Fruit fly (Drosophila melanogaster) whole organism, embryonic: ENCODE measurements around the gene CG7182.

Experiments used
- Abd-B ChIP-seq: fragments of 200-800 bp; sonication (Bioruptor generic); optimal IDR thresholded peaks from 2 replicates; lab custom pipeline; 2018; ENCODE audit warnings: missing biosample characterization, mild to moderate bottlenecking, missing genetic modification characterization, moderate library complexity
- CG12769 ChIP-seq: fragments of 200-800 bp; sonication (Bioruptor generic); optimal IDR thresholded peaks from 2 replicates; lab custom pipeline; 2019; ENCODE audit warnings: missing biosample characterization, mild to moderate bottlenecking, missing genetic modification characterization, moderate library complexity
- CG14014 ChIP-seq: fragments of 200-800 bp; sonication (Bioruptor generic); IDR thresholded peaks from 2 replicates; pipeline ENCODE4 v1.3.6; 2022; ENCODE audit warnings: missing biosample characterization, missing genetic modification characterization
- CG15696 ChIP-seq: fragments of 200-800 bp; sonication (Bioruptor generic); optimal IDR thresholded peaks from 2 replicates; lab custom pipeline; 2019; ENCODE audit warnings: missing biosample characterization, mild to moderate bottlenecking, missing genetic modification characterization, moderate library complexity
- CG1602 ChIP-seq: fragments of 200-800 bp; sonication (Bioruptor generic); optimal IDR thresholded peaks from 3 replicates; lab custom pipeline; 2016; ENCODE audit warnings: missing biosample characterization, missing genetic modification characterization
- CG16815 ChIP-seq: fragments of 200-800 bp; sonication (Bioruptor generic); optimal IDR thresholded peaks from 3 replicates; lab custom pipeline; 2017; ENCODE audit warnings: missing biosample characterization, mild to moderate bottlenecking, missing genetic modification characterization
- CG17829 ChIP-seq: fragments of 200-800 bp; optimal IDR thresholded peaks from 2 replicates; lab custom pipeline; 2019; ENCODE audit warnings: missing biosample characterization, mild to moderate bottlenecking, missing genetic modification characterization, moderate library complexity
- CG1832 ChIP-seq: fragments of 200-800 bp; sonication (Bioruptor generic); optimal IDR thresholded peaks from 2 replicates; lab custom pipeline; 2017; ENCODE audit warnings: missing biosample characterization, mild to moderate bottlenecking, missing genetic modification characterization, inconsistent platforms
- CG18476 ChIP-seq: fragments of 200-800 bp; sonication (Bioruptor generic); optimal IDR thresholded peaks from 2 replicates; lab custom pipeline; 2016; ENCODE audit warnings: missing biosample characterization, mild to moderate bottlenecking, missing genetic modification characterization
- CG2129 ChIP-seq: fragments of 200-800 bp; sonication (Bioruptor generic); IDR thresholded peaks from 2 replicates; pipeline ENCODE4 v1.3.6; 2022; ENCODE audit warnings: missing biosample characterization, missing genetic modification characterization; ENCODE audit not compliant: partially characterized antibody
- CG2202 ChIP-seq: fragments of 200-800 bp; sonication (Bioruptor generic); optimal IDR thresholded peaks from 2 replicates; lab custom pipeline; 2018; ENCODE audit warnings: missing biosample characterization, mild to moderate bottlenecking, missing genetic modification characterization
- CG32532 ChIP-seq: fragments of 200-800 bp; sonication (Bioruptor generic); IDR thresholded peaks from 2 replicates; pipeline ENCODE4 v1.3.6; 2022; ENCODE audit warnings: missing biosample characterization, missing genetic modification characterization
- CG32767 ChIP-seq: fragments of 200-800 bp; sonication (Bioruptor generic); IDR thresholded peaks from 2 replicates; pipeline ENCODE4 v1.3.6; 2022; ENCODE audit warnings: missing biosample characterization, missing genetic modification characterization
- CG34376 ChIP-seq: fragments of 200-800 bp; sonication (Bioruptor generic); optimal IDR thresholded peaks from 2 replicates; lab custom pipeline; 2018; ENCODE audit warnings: missing biosample characterization, mild to moderate bottlenecking, missing genetic modification characterization
- CG4617 ChIP-seq: fragments of 200-800 bp; sonication (Bioruptor generic); optimal IDR thresholded peaks from 3 replicates; lab custom pipeline; 2016; ENCODE audit warnings: missing biosample characterization, missing genetic modification characterization, borderline replicate concordance
- CG4854 ChIP-seq: fragments of 200-800 bp; sonication (Bioruptor generic); optimal IDR thresholded peaks from 2 replicates; lab custom pipeline; 2016; ENCODE audit warnings: missing biosample characterization, missing genetic modification characterization, inconsistent platforms
- CG7745 ChIP-seq: fragments of 200-800 bp; sonication (Bioruptor generic); optimal IDR thresholded peaks from 2 replicates; lab custom pipeline; 2018; ENCODE audit warnings: missing biosample characterization, mild to moderate bottlenecking, missing genetic modification characterization, moderate library complexity
- CHES-1-like ChIP-seq: fragments of 200-800 bp; sonication (Bioruptor generic); optimal IDR thresholded peaks from 2 replicates; lab custom pipeline; 2016; ENCODE audit warnings: missing biosample characterization, missing genetic modification characterization
- Dip3 ChIP-seq: fragments of 200-800 bp; sonication (Bioruptor generic); optimal IDR thresholded peaks from 3 replicates; lab custom pipeline; 2016; ENCODE audit warnings: missing biosample characterization, missing genetic modification characterization
- Ets97D ChIP-seq: fragments of 200-800 bp; sonication (Bioruptor generic); optimal IDR thresholded peaks from 3 replicates; lab custom pipeline; 2016; ENCODE audit warnings: missing biosample characterization, missing genetic modification characterization
- H15 ChIP-seq: fragments of 200-800 bp; sonication (Bioruptor generic); IDR thresholded peaks from 3 replicates; pipeline ENCODE4 v1.3.6; 2022; ENCODE audit warnings: missing biosample characterization, missing genetic modification characterization
- HHEX ChIP-seq: fragments of 200-800 bp; sonication (Bioruptor generic); optimal IDR thresholded peaks from 3 replicates; lab custom pipeline; 2017; ENCODE audit warnings: missing biosample characterization, mild to moderate bottlenecking, missing genetic modification characterization, missing genetic modification reagents
- HLHmδ ChIP-seq: fragments of 200-800 bp; sonication (Bioruptor generic); optimal IDR thresholded peaks from 2 replicates; lab custom pipeline; 2018; ENCODE audit warnings: missing biosample characterization, mild to moderate bottlenecking, missing genetic modification characterization, moderate library complexity
- Hr51 ChIP-seq, 2 experiments: fragments of 200-800 bp; sonication (Bioruptor generic); optimal IDR thresholded peaks; 2 replicates in 1 of 2; 3 replicates in 1 of 2; lab custom pipeline; 2016 to 2018; ENCODE audit warnings: missing biosample characterization in 2 of 2, missing genetic modification characterization in 2 of 2, mild to moderate bottlenecking in 1 of 2, moderate library complexity in 1 of 2
- Jarid2 ChIP-seq: fragments of 200-800 bp; sonication (Bioruptor generic); optimal IDR thresholded peaks from 3 replicates; lab custom pipeline; 2017; ENCODE audit warnings: mild to moderate bottlenecking, missing biosample characterization, missing genetic modification reagents, missing genetic modification characterization
- Ptx1 ChIP-seq: fragments of 200-800 bp; sonication (Bioruptor generic); IDR thresholded peaks from 2 replicates; pipeline ENCODE4 v1.3.6; 2022; ENCODE audit warnings: missing biosample characterization, missing genetic modification characterization
- Ravus ChIP-seq: fragments of 200-800 bp; sonication (Bioruptor generic); IDR thresholded peaks from 2 replicates; pipeline ENCODE4 v1.3.6; 2022; ENCODE audit warnings: missing biosample characterization, missing genetic modification characterization
- Rfx ChIP-seq: fragments of 200-800 bp; sonication (Bioruptor generic); IDR thresholded peaks from 2 replicates; pipeline ENCODE4 v1.3.6; 2022; ENCODE audit warnings: missing biosample characterization, missing genetic modification characterization
- Scr ChIP-seq: fragments of 200-800 bp; sonication (Bioruptor generic); IDR thresholded peaks from 2 replicates; pipeline ENCODE4 v1.3.6; 2022; ENCODE audit warnings: missing biosample characterization, missing genetic modification characterization; ENCODE audit not compliant: partially characterized antibody
- Side ChIP-seq: fragments of 200-800 bp; sonication (Bioruptor generic); optimal IDR thresholded peaks from 2 replicates; lab custom pipeline; 2016; ENCODE audit warnings: missing biosample characterization, missing genetic modification characterization
- Sox100B ChIP-seq: fragments of 200-800 bp; sonication (Bioruptor generic); optimal IDR thresholded peaks from 3 replicates; lab custom pipeline; 2018; ENCODE audit warnings: missing biosample characterization, mild to moderate bottlenecking, missing genetic modification characterization
- Ssrp ChIP-seq: fragments of 200-800 bp; sonication (Bioruptor generic); optimal IDR thresholded peaks from 2 replicates; lab custom pipeline; 2018; ENCODE audit warnings: missing biosample characterization, mild to moderate bottlenecking, missing genetic modification characterization, moderate library complexity
- ap ChIP-seq: fragments of 200-800 bp; sonication (Bioruptor generic); IDR thresholded peaks from 2 replicates; pipeline ENCODE4 v1.3.6; 2022; ENCODE audit warnings: missing biosample characterization, missing genetic modification characterization
- chif ChIP-seq, 2 experiments: fragments of 200-800 bp; sonication (Bioruptor generic); optimal IDR thresholded peaks; 3 replicates each; lab custom pipeline; 2016; ENCODE audit warnings: missing biosample characterization in 2 of 2, missing genetic modification characterization in 2 of 2
- cwo ChIP-seq: fragments of 200-800 bp; sonication (Bioruptor generic); optimal IDR thresholded peaks from 3 replicates; lab custom pipeline; 2017; ENCODE audit warnings: missing biosample characterization, missing genetic modification characterization, mild to moderate bottlenecking, moderate library complexity, missing genetic modification reagents
- dm ChIP-seq: fragments of 200-800 bp; sonication (Bioruptor generic); optimal IDR thresholded peaks from 3 replicates; lab custom pipeline; 2016; ENCODE audit warnings: missing biosample characterization, missing genetic modification characterization
- dmrt11E ChIP-seq: fragments of 200-800 bp; sonication (Bioruptor generic); optimal IDR thresholded peaks from 3 replicates; lab custom pipeline; 2018; ENCODE audit warnings: missing biosample characterization, mild to moderate bottlenecking, missing genetic modification characterization, moderate library complexity
- fd3F ChIP-seq: fragments of 200-800 bp; sonication (Bioruptor generic); optimal IDR thresholded peaks from 2 replicates; lab custom pipeline; 2018; ENCODE audit warnings: missing biosample characterization, mild to moderate bottlenecking, missing genetic modification characterization, moderate library complexity
- fd64A ChIP-seq: fragments of 200-800 bp; sonication (Bioruptor generic); optimal IDR thresholded peaks from 3 replicates; lab custom pipeline; 2018; ENCODE audit warnings: missing biosample characterization, mild to moderate bottlenecking, missing genetic modification characterization
- fd96Cb ChIP-seq: fragments of 200-800 bp; sonication (Bioruptor generic); optimal IDR thresholded peaks from 2 replicates; lab custom pipeline; 2018; ENCODE audit warnings: missing biosample characterization, mild to moderate bottlenecking, missing genetic modification characterization, moderate library complexity
- hth ChIP-seq: fragments of >200 bp; optimal IDR thresholded peaks from 2 replicates; lab custom pipeline; 2017; ENCODE audit warnings: inconsistent platforms
- ken ChIP-seq: fragments of 200-800 bp; sonication (Bioruptor generic); IDR thresholded peaks from 3 replicates; pipeline ENCODE4 v1.3.6; 2022; ENCODE audit warnings: missing biosample characterization, missing genetic modification characterization
- klu ChIP-seq: fragments of 200-800 bp; sonication (Bioruptor generic); IDR thresholded peaks from 2 replicates; pipeline ENCODE4 v1.3.6; 2022; ENCODE audit warnings: missing biosample characterization, missing genetic modification characterization
- luna ChIP-seq: fragments of 200-800 bp; sonication (Bioruptor generic); optimal IDR thresholded peaks from 2 replicates; lab custom pipeline; 2016; ENCODE audit warnings: missing biosample characterization, missing genetic modification characterization
- nerfin-2 ChIP-seq: fragments of 200-800 bp; sonication (Bioruptor generic); IDR thresholded peaks from 2 replicates; pipeline ENCODE4 v1.3.6; 2022; ENCODE audit warnings: missing biosample characterization, missing genetic modification characterization; ENCODE audit not compliant: partially characterized antibody
- oc ChIP-seq: fragments of 200-800 bp; sonication (Bioruptor generic); optimal IDR thresholded peaks from 2 replicates; lab custom pipeline; 2018; ENCODE audit warnings: missing biosample characterization, mild to moderate bottlenecking, missing genetic modification characterization, moderate library complexity
- peb ChIP-seq: fragments of 200-800 bp; sonication (Bioruptor generic); IDR thresholded peaks from 2 replicates; pipeline ENCODE4 v1.3.6; 2022; ENCODE audit warnings: missing biosample characterization, missing genetic modification characterization
- psq ChIP-seq: fragments of 200-800 bp; sonication (Bioruptor generic); optimal IDR thresholded peaks from 2 replicates; lab custom pipeline; 2017; ENCODE audit warnings: missing biosample characterization, missing genetic modification characterization
- seq ChIP-seq: fragments of 200-800 bp; sonication (Bioruptor generic); IDR thresholded peaks from 2 replicates; pipeline ENCODE4 v1.3.6; 2022; ENCODE audit warnings: missing biosample characterization, missing genetic modification characterization

The CG7182 gene

DNA sequence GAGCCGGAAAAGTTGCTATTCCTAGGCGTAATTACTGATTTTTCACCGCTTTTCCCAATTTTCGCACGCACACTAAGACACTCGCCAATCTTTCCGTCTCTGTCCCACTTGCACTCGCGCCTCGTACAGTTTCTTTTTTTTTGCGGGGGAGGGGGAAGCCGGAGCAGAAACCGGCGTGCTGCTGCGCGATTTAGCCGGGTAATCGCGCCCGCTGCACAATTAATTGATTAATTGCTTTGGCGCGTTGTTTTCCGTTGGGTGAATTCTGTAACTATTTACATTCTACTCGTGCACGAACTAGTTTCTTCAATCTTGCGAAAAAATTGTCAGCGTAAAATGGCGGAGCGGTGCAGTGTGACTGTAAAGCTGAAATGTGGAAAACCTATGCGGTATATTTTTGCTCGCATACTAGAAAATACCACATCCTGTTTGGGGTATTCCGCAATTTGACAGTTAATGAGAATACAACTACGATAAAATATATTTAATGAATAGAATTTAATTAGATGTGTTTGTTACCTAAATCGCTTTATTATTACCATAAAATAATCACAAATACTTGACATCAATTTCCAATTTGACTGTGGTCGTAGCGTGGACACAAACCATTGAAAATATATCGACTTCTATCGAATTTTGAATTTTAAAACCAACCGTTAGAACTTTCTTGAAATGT lies 30.9 kb downstream of the CG7182 start, which contains the start of gene Cpsf6 (continued):
- peak; percentile 22 for TF ChIP-seq CG16815 (GFP tag; lab: Kevin White, UChicago)
- peak; percentile 94 for TF ChIP-seq CG32767
- peak; percentile 2 for TF ChIP-seq Dip3
- peak; percentile 66 for TF ChIP-seq CHES-1-like (GFP tag; lab: Kevin White, UChicago)
- peak; percentile 70 for TF ChIP-seq Rfx
- TF ChIP-seq ken (GFP tag; lab: Robert Waterston, UW), result peak; percentile 43; the same call in 1 of the 3 replicates
- TF ChIP-seq Sox100B (GFP tag; lab: Kevin White, UChicago), result peak; percentile 35
- no peak for TF ChIP-seq cwo
- no peak for TF ChIP-seq hth (lab: Kevin White, UChicago)
- TF ChIP-seq fd64A (GFP tag; lab: Kevin White, UChicago), result no peak
- peak; percentile 32; the same call in 1 of the 3 replicates for TF ChIP-seq H15 (GFP tag; lab: Robert Waterston, UW)
- no peak for TF ChIP-seq luna (GFP tag; lab: Kevin White, UChicago)
- no peak for TF ChIP-seq HLHmδ (GFP tag; lab: Kevin White, UChicago)
- TF ChIP-seq CG2202 (tag; lab: Kevin White, UChicago), result peak; percentile 11
- TF ChIP-seq CG17829 (tag; lab: Kevin White, UChicago), result peak; percentile 80
- peak; percentile 66 for TF ChIP-seq dmrt11E
- 0 out of 2 replicates have a peak, but pooled peaks have one; percentile 25 for TF ChIP-seq ap (GFP tag; lab: Robert Waterston, UW)
- peak; percentile 62 for TF ChIP-seq fd3F (GFP tag; lab: Kevin White, UChicago)
- TF ChIP-seq CG4854 (GFP tag; lab: Kevin White, UChicago), result peak; percentile 46
- peak; percentile 88 for TF ChIP-seq CG1832 (GFP tag; lab: Kevin White, UChicago)
- TF ChIP-seq CG34376 (GFP tag; lab: Kevin White, UChicago), result no peak
- peak; percentile 54 for TF ChIP-seq CG4617 (GFP tag; lab: Kevin White, UChicago)
- peak; percentile 49 for TF ChIP-seq dm (GFP tag; lab: Kevin White, UChicago)
- peak; percentile 56 for TF ChIP-seq Ssrp (tag; lab: Kevin White, UChicago)
- peak; percentile 74 for TF ChIP-seq CG1602 (GFP tag; lab: Kevin White, UChicago)
- TF ChIP-seq nerfin-2, result 0 out of 2 replicates have a peak, but pooled peaks have one; percentile 18
- peak; percentile 29 to 72 for TF ChIP-seq Hr51 (GFP tag; optimal IDR thresholded peaks at IDR 0.05; lab: Kevin White, UChicago)
- TF ChIP-seq CG7745 (tag; lab: Kevin White, UChicago), result no peak
- TF ChIP-seq CG18476 (GFP tag; lab: Kevin White, UChicago), result peak; percentile 64
- peak; percentile 26 for TF ChIP-seq Abd-B
- peak; percentile 78 for TF ChIP-seq CG12769 (tag; lab: Kevin White, UChicago)
- TF ChIP-seq seq (GFP tag; lab: Robert Waterston, UW), result no peak
- TF ChIP-seq CG15696 (tag; lab: Kevin White, UChicago), result peak; percentile 74
- peak; percentile 49 for TF ChIP-seq Ets97D (GFP tag; lab: Kevin White, UChicago)
- peak; percentile 22 for TF ChIP-seq HHEX (GFP tag; lab: Kevin White, UChicago)
- peak; percentile 54 for TF ChIP-seq Ptx1 (GFP tag; lab: Robert Waterston, UW)
- TF ChIP-seq chif (GFP tag; optimal IDR thresholded peaks at IDR 0.05; lab: Kevin White, UChicago), result peak in 1 of 2 experiments; percentile 17
- TF ChIP-seq CG2129 (GFP tag; lab: Robert Waterston, UW), result no peak
- no peak for TF ChIP-seq peb
- TF ChIP-seq psq (GFP tag; lab: Kevin White, UChicago), result peak; percentile 17
- no peak for TF ChIP-seq oc
- no peak for TF ChIP-seq klu (GFP tag; lab: Robert Waterston, UW)
- peak; percentile 56 for TF ChIP-seq CG14014 (GFP tag; lab: Robert Waterston, UW)
- TF ChIP-seq Ravus (GFP tag; lab: Robert Waterston, UW), result no peak; the same call in 1 of the 2 replicates
- peak; percentile 72 for TF ChIP-seq CG32532
- peak; percentile 52 for TF ChIP-seq fd96Cb
- TF ChIP-seq Side, result no peak
- TF ChIP-seq Jarid2, result no peak
- no peak; the same call in 1 of the 2 replicates for TF ChIP-seq Scr (GFP tag; lab: Robert Waterston, UW)
